Worm (Caenorhabditis elegans): ENCODE measurements around the gene ugt-36.

The ugt-36 gene

ce11 chrV:7201353-7201752, 34.5 kb downstream of the ugt-36 start:
- TF ChIP-seq efl-1 (optimal IDR thresholded peaks at IDR 0.05) (no peak), efl-1 (GFP tag; optimal IDR thresholded peaks at IDR 0.05 in 1 of 2) (peak in 1 of 2 experiments; percentile 21), C16A3.4 (tag; optimal IDR thresholded peaks at IDR 0.05) (no peak), mef-2 (tag; optimal IDR thresholded peaks at IDR 0.05) (no peak)

ce11 chrV:7209001-7209400, 42.2 kb downstream of the ugt-36 start:
- no peak for TF ChIP-seq efl-1 (optimal IDR thresholded peaks at IDR 0.05)
- peak in 1 of 2 experiments; percentile 82 for TF ChIP-seq efl-1 (GFP tag; optimal IDR thresholded peaks at IDR 0.05 in 1 of 2)
- TF ChIP-seq ceh-63 (GFP tag; optimal IDR thresholded peaks at IDR 0.05) = no peak

- TF ChIP-seq ztf-11 (tag; optimal IDR thresholded peaks at IDR 0.05) (no peak), nhr-84 (tag; optimal IDR thresholded peaks at IDR 0.05) (no peak), pqm-1 (tag; optimal IDR thresholded peaks at IDR 0.05) (no peak), lin-35 (GFP tag; optimal IDR thresholded peaks at IDR 0.05) (no peak), C34B4.2 (tag; optimal IDR thresholded peaks at IDR 0.05) (no peak), F16B12.6 (tag; optimal IDR thresholded peaks at IDR 0.05) (no peak), nhr-76 (tag; optimal IDR thresholded peaks at IDR 0.05) (no peak), nhr-85 (tag) (no peak), snpc-4 (tag; optimal IDR thresholded peaks at IDR 0.05) (no peak), efl-1 (optimal IDR thresholded peaks at IDR 0.05) (no peak), efl-1 (GFP tag; optimal IDR thresholded peaks at IDR 0.05 in 1 of 2) (no peak), zag-1 (tag; optimal IDR thresholded peaks at IDR 0.05) (no peak), skn-1 (tag; optimal IDR thresholded peaks at IDR 0.05) (no peak), fkh-8 (tag; optimal IDR thresholded peaks at IDR 0.05) (no peak), lin-15B (tag; optimal IDR thresholded peaks at IDR 0.05) (no peak), lir-3 (tag; optimal IDR thresholded peaks at IDR 0.05; ENCODE audit: poor library complexity) (no peak), tbx-2 (tag; optimal IDR thresholded peaks at IDR 0.05) (no peak), ceh-8 (GFP tag; optimal IDR thresholded peaks at IDR 0.05) (no peak), efl-3 (GFP tag; optimal IDR thresholded peaks at IDR 0.05) (no peak), pag-3 (tag; optimal IDR thresholded peaks at IDR 0.05; ENCODE audit: borderline replicate concordance, insufficient read depth) (no peak)
Observed at ce11 chrV:7214802-7215201, 48.0 kb downstream of the ugt-36 start, which contains the start of gene soap-1. TSS of gene soap-1 (minus strand) at chrV:7214902.

- TF ChIP-seq fos-1 (tag; optimal IDR thresholded peaks at IDR 0.05) (no peak), nhr-28 (tag; optimal IDR thresholded peaks at IDR 0.05) (no peak), zip-4 (GFP tag; optimal IDR thresholded peaks at IDR 0.05) (no peak), nhr-237 (tag; optimal IDR thresholded peaks at IDR 0.05) (no peak), lin-13 (GFP tag; optimal IDR thresholded peaks at IDR 0.05) (no peak), lir-3 (tag; optimal IDR thresholded peaks at IDR 0.05; ENCODE audit: poor library complexity) (no peak), ama-1 (optimal IDR thresholded peaks at IDR 0.05) (no peak), skn-1 (tag; optimal IDR thresholded peaks at IDR 0.05) (no peak), lin-39 (tag; optimal IDR thresholded peaks at IDR 0.05) (no peak), pag-3 (tag; optimal IDR thresholded peaks at IDR 0.05; ENCODE audit: borderline replicate concordance, insufficient read depth) (no peak), sox-4 (tag; optimal IDR thresholded peaks at IDR 0.05) (no peak), ceh-88 (GFP tag; IDR thresholded peaks at IDR 0.05) (no peak), Y116A8C.19 (tag; optimal IDR thresholded peaks at IDR 0.05; ENCODE audit: borderline replicate concordance) (no peak), unc-98 (GFP tag; IDR thresholded peaks at IDR 0.05) (no peak), nhr-77 (tag; optimal IDR thresholded peaks at IDR 0.05) (no peak), unc-62 (GFP tag; optimal IDR thresholded peaks at IDR 0.05) (no peak), lsy-2 (tag; optimal IDR thresholded peaks at IDR 0.05) (peak in 1 of 2 experiments; percentile 22), pqm-1 (tag; optimal IDR thresholded peaks at IDR 0.05) (no peak), efl-1 (optimal IDR thresholded peaks at IDR 0.05) (peak; percentile 4 to 11), efl-1 (GFP tag; optimal IDR thresholded peaks at IDR 0.05 in 1 of 2) (no peak), mdl-1 (tag; optimal IDR thresholded peaks at IDR 0.05) (no peak), ets-5 (GFP tag; IDR thresholded peaks at IDR 0.05) (no peak), ceh-82 (tag; optimal IDR thresholded peaks at IDR 0.05) (peak in 1 of 3 experiments; percentile 19), dsc-1 (tag; optimal IDR thresholded peaks at IDR 0.05) (no peak), nhr-11 (tag; optimal IDR thresholded peaks at IDR 0.05) (no peak), alr-1 (tag; optimal IDR thresholded peaks at IDR 0.05; ENCODE audit: borderline replicate concordance) (no peak), fkh-4 (tag; optimal IDR thresholded peaks at IDR 0.05; ENCODE audit: borderline replicate concordance) (no peak), nhr-71 (tag; optimal IDR thresholded peaks at IDR 0.05) (no peak), unc-86 (tag; optimal IDR thresholded peaks at IDR 0.05) (peak; percentile 1), tlp-1 (tag; optimal IDR thresholded peaks at IDR 0.05) (no peak), egl-27 (tag; optimal IDR thresholded peaks at IDR 0.05) (no peak)
Observed at ce11 chrV:7216016-7216415, 49.2 kb downstream of the ugt-36 start.
